Fruit fly (Drosophila melanogaster): ENCODE results near the gene larp.
A peak's percentile ranks its signal among the peaks of the same experiment; 100 is the strongest.

The larp gene

dm6 chr3R:28332137-28332671 lies 4.0 kb downstream of the larp start (continued):
- TF ChIP-seq Spps (tag; optimal IDR thresholded peaks at IDR 0.05) (peak; percentile 0), CG7786 (GFP tag; optimal IDR thresholded peaks at IDR 0.05) (peak; percentile 9), Ada2b (GFP tag; IDR thresholded peaks at IDR 0.05) (peak; percentile 50; the same call in 1 of the 2 replicates), eyg (GFP tag; optimal IDR thresholded peaks at IDR 0.05) (peak; percentile 24), Nf-YA (GFP tag; IDR thresholded peaks at IDR 0.05) (no peak), CG4820 (GFP tag; optimal IDR thresholded peaks at IDR 0.05) (no peak), CG18599 (GFP tag; optimal IDR thresholded peaks at IDR 0.05) (peak; percentile 80), Taf1 (GFP tag; IDR thresholded peaks at IDR 0.05) (0 out of 2 replicates have a peak, but pooled peaks have one; percentile 34), CG7987 (GFP tag; optimal IDR thresholded peaks at IDR 0.05) (peak; percentile 34), CG12155 (GFP tag; optimal IDR thresholded peaks at IDR 0.05) (peak; percentile 53), BtbVII (GFP tag; optimal IDR thresholded peaks at IDR 0.05) (peak; percentile 70), CG12299 (tag; optimal IDR thresholded peaks at IDR 0.05) (peak; percentile 41), Hey (tag; optimal IDR thresholded peaks at IDR 0.05) (no peak), CG7357 (GFP tag; IDR thresholded peaks at IDR 0.05) (no peak), CG4854 (GFP tag; optimal IDR thresholded peaks at IDR 0.05) (peak; percentile 37), CG6254 (GFP tag; optimal IDR thresholded peaks at IDR 0.05) (no peak), ssp (GFP tag; IDR thresholded peaks at IDR 0.05) (no peak), Drgx (GFP tag; IDR thresholded peaks at IDR 0.05) (peak; percentile 75), nau (GFP tag; optimal IDR thresholded peaks at IDR 0.05) (peak; percentile 76), org-1 (GFP tag; optimal IDR thresholded peaks at IDR 0.05) (peak; percentile 56), cas (GFP tag; IDR thresholded peaks at IDR 0.05) (no peak), inv (GFP tag; IDR thresholded peaks at IDR 0.05; ENCODE audit: partially characterized antibody) (no peak), gcm (GFP tag; optimal IDR thresholded peaks at IDR 0.05) (no peak), CG9609 (GFP tag; optimal IDR thresholded peaks at IDR 0.05) (peak; percentile 18), CG9817 (tag; optimal IDR thresholded peaks at IDR 0.05) (peak; percentile 41), cato (GFP tag; optimal IDR thresholded peaks at IDR 0.05; ENCODE audit: borderline replicate concordance) (no peak), H15 (GFP tag; IDR thresholded peaks at IDR 0.05) (0 out of 3 replicates have a peak, but pooled peaks have one; percentile 29), CG17328 (GFP tag; IDR thresholded peaks at IDR 0.05) (peak; percentile 61), mirr (GFP tag; optimal IDR thresholded peaks at IDR 0.05) (peak; percentile 51), CG7372 (GFP tag; IDR thresholded peaks at IDR 0.05) (peak; percentile 61), cwo (GFP tag; optimal IDR thresholded peaks at IDR 0.05) (peak; percentile 85), CG3281 (GFP tag; optimal IDR thresholded peaks at IDR 0.05) (peak; percentile 63), NC2α (GFP tag; optimal IDR thresholded peaks at IDR 0.05) (no peak), CG17359 (tag; optimal IDR thresholded peaks at IDR 0.05) (peak; percentile 66), bab2 (GFP tag; optimal IDR thresholded peaks at IDR 0.05) (peak; percentile 44), CG34422 (GFP tag; IDR thresholded peaks at IDR 0.05) (no peak; the same call in 2 of the 3 replicates), HLH54F (GFP tag; optimal IDR thresholded peaks at IDR 0.05) (peak; percentile 69), cg (GFP tag; optimal IDR thresholded peaks at IDR 0.05) (no peak), CG30431 (GFP tag; optimal IDR thresholded peaks at IDR 0.05) (no peak), CG13296 (GFP tag; optimal IDR thresholded peaks at IDR 0.05) (peak; percentile 56), ewg (GFP tag; optimal IDR thresholded peaks at IDR 0.05) (no peak), Mad (GFP tag; optimal IDR thresholded peaks at IDR 0.05) (peak; percentile 24), zfh1 (GFP tag; IDR thresholded peaks at IDR 0.05) (peak; percentile 36; the same call in 1 of the 3 replicates), Sin3A (optimal IDR thresholded peaks at IDR 0.05) (no peak), Usf (GFP tag; optimal IDR thresholded peaks at IDR 0.05) (peak; percentile 17), Xrp1 (GFP tag; IDR thresholded peaks at IDR 0.05) (no peak), chn (GFP tag; optimal IDR thresholded peaks at IDR 0.05) (peak; percentile 3), CG31441 (GFP tag; IDR thresholded peaks at IDR 0.05) (peak; percentile 51; the same call in 1 of the 2 replicates), al (GFP tag; IDR thresholded peaks at IDR 0.05) (peak; percentile 49), twi (tag; optimal IDR thresholded peaks at IDR 0.05) (peak; percentile 65), CG15011 (GFP tag; optimal IDR thresholded peaks at IDR 0.05) (peak; percentile 15)

Data from whole organism, embryonic.